Fruit fly (Drosophila melanogaster): Measurements from ENCODE around the gene TotF.

Gene TotF

dm6 chr2L:19930102-19930501 lies 17.9 kb upstream of the TotF start (continued):
- TF ChIP-seq dsx (GFP tag; optimal IDR thresholded peaks at IDR 0.05; ENCODE audit: poor library complexity, severe bottlenecking) (no peak), CG4318 (GFP tag; optimal IDR thresholded peaks at IDR 0.05) (peak; percentile 9), Blimp-1 (GFP tag; optimal IDR thresholded peaks at IDR 0.05) (no peak), Ets21C (GFP tag; optimal IDR thresholded peaks at IDR 0.05) (no peak), eg (GFP tag; IDR thresholded peaks at IDR 0.05) (no peak), CG11902 (GFP tag; optimal IDR thresholded peaks at IDR 0.05) (no peak), dac (GFP tag; optimal IDR thresholded peaks at IDR 0.05) (no peak), CG11294 (GFP tag; IDR thresholded peaks at IDR 0.05) (no peak), vri (GFP tag; optimal IDR thresholded peaks at IDR 0.05) (no peak), Eip75B (GFP tag; optimal IDR thresholded peaks at IDR 0.05) (no peak), Hr4 (GFP tag; optimal IDR thresholded peaks at IDR 0.05) (peak; percentile 30), CG9139 (GFP tag; optimal IDR thresholded peaks at IDR 0.05) (no peak), achi (GFP tag; optimal IDR thresholded peaks at IDR 0.05) (no peak), Hr38 (GFP tag; optimal IDR thresholded peaks at IDR 0.05) (no peak), fd85E (GFP tag; optimal IDR thresholded peaks at IDR 0.05) (no peak), CG10631 (GFP tag; optimal IDR thresholded peaks at IDR 0.05) (peak; percentile 11), CG6276 (GFP tag; optimal IDR thresholded peaks at IDR 0.05) (no peak), Hr39 (GFP tag; optimal IDR thresholded peaks at IDR 0.05) (no peak), CG32006 (GFP tag; optimal IDR thresholded peaks at IDR 0.05) (peak; percentile 51), Sox15 (GFP tag; optimal IDR thresholded peaks at IDR 0.05) (no peak), salr (GFP tag; optimal IDR thresholded peaks at IDR 0.05) (peak in 1 of 2 experiments; percentile 13), Ets96B (tag; optimal IDR thresholded peaks at IDR 0.05) (peak; percentile 37)

DNA sequence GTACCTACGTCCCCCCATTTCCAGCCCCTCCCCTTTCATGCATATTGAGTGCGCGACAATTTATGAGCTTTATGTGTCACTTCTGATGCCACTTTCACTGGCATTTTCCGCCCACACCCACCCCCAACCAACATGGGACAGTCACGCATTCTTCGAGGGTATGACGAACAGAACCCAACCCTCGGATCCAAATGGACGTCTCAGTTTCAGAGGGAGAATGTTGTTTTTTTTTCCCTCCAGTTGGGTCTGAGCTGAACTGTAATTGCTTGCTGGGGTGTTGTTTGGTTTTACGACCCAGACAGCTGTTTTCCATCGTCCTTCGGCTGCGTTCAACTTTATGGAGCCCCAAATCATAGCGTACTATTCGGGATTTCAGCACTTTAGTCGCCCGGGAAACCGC lies 11.6 kb upstream of the TotF start:
- no peak for TF ChIP-seq CG31627 (GFP tag; optimal IDR thresholded peaks at IDR 0.05)
- TF ChIP-seq Hr4 (GFP tag; optimal IDR thresholded peaks at IDR 0.05): no peak
- no peak for TF ChIP-seq Gug (GFP tag; IDR thresholded peaks at IDR 0.05)
- no peak for TF ChIP-seq eg (GFP tag; IDR thresholded peaks at IDR 0.05)
- TF ChIP-seq CG9139 (GFP tag; optimal IDR thresholded peaks at IDR 0.05): no peak
- no peak for TF ChIP-seq fd59A (GFP tag; optimal IDR thresholded peaks at IDR 0.05)
- no peak for TF ChIP-seq Sox14 (GFP tag; optimal IDR thresholded peaks at IDR 0.05)
- no peak for TF ChIP-seq spab (GFP tag; optimal IDR thresholded peaks at IDR 0.05)
- TF ChIP-seq CG11762 (GFP tag; optimal IDR thresholded peaks at IDR 0.05; ENCODE audit: insufficient read depth): no peak
- no peak for TF ChIP-seq Eip75B (GFP tag; optimal IDR thresholded peaks at IDR 0.05)
- TF ChIP-seq vri (GFP tag; optimal IDR thresholded peaks at IDR 0.05): no peak
- TF ChIP-seq CG32006 (GFP tag; optimal IDR thresholded peaks at IDR 0.05): no peak
- TF ChIP-seq achi (GFP tag; optimal IDR thresholded peaks at IDR 0.05): no peak
- no peak for TF ChIP-seq CG6163 (GFP tag; IDR thresholded peaks at IDR 0.05)
- no peak for TF ChIP-seq Smox (GFP tag; optimal IDR thresholded peaks at IDR 0.05)
- no peak for TF ChIP-seq esn (GFP tag; optimal IDR thresholded peaks at IDR 0.05)
- TF ChIP-seq CG8319 (GFP tag; optimal IDR thresholded peaks at IDR 0.05): no peak
- no peak for TF ChIP-seq Sox102F (GFP tag; optimal IDR thresholded peaks at IDR 0.05)
- TF ChIP-seq Hr38 (GFP tag; optimal IDR thresholded peaks at IDR 0.05): no peak

DNA sequence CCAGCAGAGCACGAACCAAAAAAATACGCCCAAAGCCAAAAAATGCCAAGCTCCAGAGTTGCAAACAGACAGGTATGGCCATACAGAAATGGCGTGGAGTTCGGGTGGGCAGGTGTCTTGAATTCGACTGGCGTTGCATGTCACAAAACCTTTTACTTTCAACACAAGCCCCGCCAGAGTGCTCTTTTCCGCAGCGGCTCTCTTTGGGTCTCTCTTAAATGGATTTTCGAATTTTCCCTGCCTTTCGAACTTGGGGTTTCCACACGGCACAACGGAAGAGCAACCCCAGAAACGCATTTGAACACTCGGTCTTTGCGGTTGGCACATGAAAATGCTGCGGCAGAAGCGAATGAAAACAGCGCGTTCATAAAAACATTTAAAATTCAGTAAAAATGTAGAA lies 5.7 kb upstream of the TotF start:
- TF ChIP-seq fd59A (GFP tag; optimal IDR thresholded peaks at IDR 0.05): no peak
- 0 out of 3 replicates have a peak, but pooled peaks have one; percentile 15 for TF ChIP-seq CG8119 (GFP tag; IDR thresholded peaks at IDR 0.05)
- TF ChIP-seq CG11762 (GFP tag; optimal IDR thresholded peaks at IDR 0.05; ENCODE audit: insufficient read depth): no peak
- TF ChIP-seq Eip78C (GFP tag): peak; percentile 59
- no peak for TF ChIP-seq CG7368 (GFP tag; optimal IDR thresholded peaks at IDR 0.05)
- no peak for TF ChIP-seq Eip93F (GFP tag; optimal IDR thresholded peaks at IDR 0.05)
- TF ChIP-seq dac (GFP tag; optimal IDR thresholded peaks at IDR 0.05): no peak
- TF ChIP-seq CG3919 (GFP tag; optimal IDR thresholded peaks at IDR 0.05): no peak
- TF ChIP-seq CG10669 (GFP tag; optimal IDR thresholded peaks at IDR 0.05): no peak

Measured in whole organism, prepupa.